Worm (Caenorhabditis elegans) whole organism, mixed stage, embryonic: Measurements from ENCODE around the gene F46C3.6.
A peak's percentile ranks its signal among the peaks of the same experiment; 100 is the strongest.

ENCODE experiments used
- M03D4.4 ChIP-seq: sonication (generic microtip); optimal IDR thresholded peaks from 2 replicates; lab custom pipeline; 2017; ENCODE audit warnings: mild to moderate bottlenecking, missing genetic modification characterization, missing compliant biosample characterization
- bed-3 ChIP-seq: fragments of 200-800 bp; sonication (Bioruptor generic); optimal IDR thresholded peaks from 3 replicates; lab custom pipeline; 2018; ENCODE audit warnings: mild to moderate bottlenecking, missing genetic modification characterization, moderate library complexity, missing compliant biosample characterization
- blmp-1 ChIP-seq: fragments of 150-350 bp; optimal IDR thresholded peaks from 2 replicates; lab custom pipeline; 2014; ENCODE audit warnings: missing biosample characterization, missing genetic modification characterization
- ceh-39 ChIP-seq: fragments of 150-350 bp; optimal IDR thresholded peaks from 2 replicates; lab custom pipeline; 2014; ENCODE audit warnings: missing biosample characterization, missing genetic modification characterization
- ceh-43 ChIP-seq: fragments of 200-800 bp; sonication (Bioruptor generic); optimal IDR thresholded peaks from 2 replicates; lab custom pipeline; 2018; ENCODE audit warnings: mild to moderate bottlenecking, missing genetic modification characterization, moderate library complexity, missing compliant biosample characterization
- ceh-83 ChIP-seq: fragments of 200-800 bp; sonication (Bioruptor generic); optimal IDR thresholded peaks from 2 replicates; lab custom pipeline; 2018; ENCODE audit warnings: mild to moderate bottlenecking, missing genetic modification characterization, missing compliant biosample characterization
- ces-1 ChIP-seq: fragments of 150-350 bp; optimal IDR thresholded peaks from 2 replicates; lab custom pipeline; 2014; ENCODE audit warnings: missing biosample characterization, missing genetic modification reagents, missing genetic modification characterization
- cnd-1 ChIP-seq: fragments of 200-800 bp; sonication (Bioruptor generic); optimal IDR thresholded peaks from 2 replicates; lab custom pipeline; 2018; ENCODE audit warnings: mild to moderate bottlenecking, missing genetic modification characterization, missing compliant biosample characterization
- drap-1 ChIP-seq: fragments of 200-800 bp; sonication (Bioruptor generic); optimal IDR thresholded peaks from 3 replicates; lab custom pipeline; 2018; ENCODE audit warnings: mild to moderate bottlenecking, missing genetic modification characterization, missing compliant biosample characterization
- elt-1 ChIP-seq: sonication (generic microtip); optimal IDR thresholded peaks from 2 replicates; lab custom pipeline; 2017; ENCODE audit warnings: missing genetic modification characterization, mild to moderate bottlenecking, missing compliant biosample characterization, antibody characterized with exemption, moderate library complexity, borderline replicate concordance; ENCODE audit not compliant: insufficient read depth
- elt-3 ChIP-seq: fragments of 150-350 bp; optimal IDR thresholded peaks from 2 replicates; lab custom pipeline; 2014; ENCODE audit warnings: missing biosample characterization, missing genetic modification characterization
- flh-1 ChIP-seq: fragments of 200-800 bp; sonication (Bioruptor generic); optimal IDR thresholded peaks from 2 replicates; lab custom pipeline; 2018; ENCODE audit warnings: mild to moderate bottlenecking, missing genetic modification characterization, moderate library complexity, missing compliant biosample characterization
- hlh-1 ChIP-seq: fragments of 150-350 bp; optimal IDR thresholded peaks from 2 replicates; lab custom pipeline; 2014; ENCODE audit warnings: missing biosample characterization, missing genetic modification reagents, missing genetic modification characterization
- lsy-2 ChIP-seq: fragments of 150-350 bp; optimal IDR thresholded peaks from 2 replicates; lab custom pipeline; 2014; ENCODE audit warnings: missing biosample characterization, missing genetic modification characterization
- mab-5 ChIP-seq: fragments of 150-350 bp; optimal IDR thresholded peaks from 2 replicates; lab custom pipeline; 2014; ENCODE audit warnings: missing biosample characterization, missing genetic modification characterization
- mls-2 ChIP-seq: sonication (generic microtip); optimal IDR thresholded peaks from 2 replicates; lab custom pipeline; 2016; ENCODE audit warnings: mild to moderate bottlenecking, missing genetic modification characterization, moderate library complexity, missing compliant biosample characterization
- nhr-12 ChIP-seq: fragments of 150-350 bp; optimal IDR thresholded peaks from 2 replicates; lab custom pipeline; 2014; ENCODE audit warnings: missing biosample characterization, missing genetic modification characterization
- nhr-2 ChIP-seq: fragments of 150-350 bp; optimal IDR thresholded peaks from 2 replicates; lab custom pipeline; 2014; ENCODE audit warnings: missing biosample characterization, missing genetic modification characterization
- nhr-237 ChIP-seq: fragments of 150-350 bp; optimal IDR thresholded peaks from 2 replicates; lab custom pipeline; 2014; ENCODE audit warnings: missing biosample characterization, missing genetic modification characterization
- nhr-28 ChIP-seq: fragments of 150-350 bp; optimal IDR thresholded peaks from 2 replicates; lab custom pipeline; 2014; ENCODE audit warnings: missing biosample characterization, missing genetic modification characterization
- pha-4 ChIP-seq: fragments of 150-350 bp; optimal IDR thresholded peaks from 2 replicates; lab custom pipeline; 2018; ENCODE audit warnings: missing biosample characterization, missing genetic modification reagents, missing genetic modification characterization
- sem-2 ChIP-seq: fragments of 200-800 bp; sonication (Bioruptor generic); optimal IDR thresholded peaks from 2 replicates; lab custom pipeline; 2018; ENCODE audit warnings: mild to moderate bottlenecking, missing genetic modification characterization, missing compliant biosample characterization
- snpc-4 ChIP-seq: fragments of 150-350 bp; optimal IDR thresholded peaks from 2 replicates; lab custom pipeline; 2014; ENCODE audit warnings: missing biosample characterization, missing genetic modification characterization
- sptf-1 ChIP-seq: sonication (generic microtip); optimal IDR thresholded peaks from 2 replicates; lab custom pipeline; 2017; ENCODE audit warnings: mild to moderate bottlenecking, missing genetic modification characterization, moderate library complexity, missing compliant biosample characterization
- unc-120 ChIP-seq: sonication (generic microtip); optimal IDR thresholded peaks from 2 replicates; lab custom pipeline; 2017; ENCODE audit warnings: missing genetic modification characterization, missing compliant biosample characterization; ENCODE audit not compliant: poor library complexity, severe bottlenecking
- unc-39 ChIP-seq: fragments of 150-350 bp; optimal IDR thresholded peaks from 2 replicates; lab custom pipeline; 2014; ENCODE audit warnings: missing biosample characterization, missing genetic modification characterization
- unc-62 ChIP-seq: fragments of 150-350 bp; optimal IDR thresholded peaks from 2 replicates; lab custom pipeline; 2014; ENCODE audit warnings: missing biosample characterization, missing genetic modification reagents, missing genetic modification characterization
- zip-8 ChIP-seq: fragments of 150-350 bp; optimal IDR thresholded peaks from 2 replicates; lab custom pipeline; 2014; ENCODE audit warnings: missing biosample characterization, missing genetic modification characterization

F46C3.6 gene

ce11 chrX:11383359-11383758 is 36.5 kb downstream of the F46C3.6 start:
- TF ChIP-seq ces-1 (GFP tag; lab: Kevin White, UChicago), result peak; percentile 38
- TF ChIP-seq ceh-83, result no peak

DNA sequence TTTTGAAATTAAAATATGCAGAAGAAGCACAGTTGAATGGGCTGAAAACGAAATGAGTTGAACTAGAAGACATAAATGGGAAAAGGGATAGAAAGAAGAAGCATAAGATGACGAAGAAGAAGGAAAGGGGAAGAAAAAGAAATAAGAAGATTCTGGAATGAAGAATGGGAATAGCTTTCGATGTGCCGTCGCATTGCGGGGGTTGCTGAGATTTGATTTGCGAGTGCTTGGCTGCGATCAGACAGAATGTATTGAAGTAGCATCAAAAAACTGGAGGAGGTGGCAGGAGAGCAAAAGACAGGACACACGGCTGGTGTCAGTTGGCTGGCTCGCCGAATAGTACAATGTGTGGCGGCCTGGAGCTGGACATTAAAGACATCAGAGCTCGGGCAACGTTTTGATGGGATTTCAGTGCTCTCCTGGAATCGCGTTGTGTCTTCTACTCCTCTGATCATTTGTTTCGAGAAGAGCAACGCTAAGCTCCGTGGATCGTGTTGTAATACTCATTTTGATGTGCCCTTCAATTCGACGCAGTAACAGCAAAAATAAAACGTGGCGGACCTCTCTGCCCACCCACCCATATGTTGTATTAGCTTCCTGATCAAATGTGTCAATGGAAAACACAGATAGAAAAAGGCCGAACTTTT is 40.6 kb downstream of the F46C3.6 start:
- TF ChIP-seq drap-1 (GFP tag; lab: Kevin White, UChicago), result no peak
- TF ChIP-seq hlh-1 (tag; lab: Kevin White, UChicago), result peak; percentile 85
- TF ChIP-seq pha-4, result no peak
- no peak for TF ChIP-seq sem-2 (GFP tag; lab: Kevin White, UChicago)
- peak; percentile 63 for TF ChIP-seq unc-62 (GFP tag; lab: Kevin White, UChicago)
- TF ChIP-seq M03D4.4, result peak; percentile 7
- TF ChIP-seq mab-5 (tag; lab: Kevin White, UChicago), result no peak
- no peak for TF ChIP-seq ceh-39 (tag; lab: Kevin White, UChicago)
- TF ChIP-seq nhr-2 (tag; lab: Kevin White, UChicago), result no peak
- no peak for TF ChIP-seq nhr-12 (tag; lab: Kevin White, UChicago)
- no peak for TF ChIP-seq elt-1 (tag; lab: Kevin White, UChicago)
- TF ChIP-seq sptf-1 (tag; lab: Kevin White, UChicago), result peak; percentile 20
- TF ChIP-seq cnd-1 (tag; lab: Kevin White, UChicago), result no peak
- no peak for TF ChIP-seq ceh-83
- TF ChIP-seq nhr-28 (tag; lab: Kevin White, UChicago), result no peak
- TF ChIP-seq flh-1, result no peak
- TF ChIP-seq ceh-43 (GFP tag; lab: Kevin White, UChicago), result no peak
- no peak for TF ChIP-seq elt-3 (tag; lab: Kevin White, UChicago)
- peak; percentile 92 for TF ChIP-seq unc-120 (tag; lab: Kevin White, UChicago)
- TF ChIP-seq snpc-4, result no peak
- TF ChIP-seq nhr-237 (tag; lab: Kevin White, UChicago), result no peak
- peak; percentile 73 for TF ChIP-seq ces-1 (GFP tag; lab: Kevin White, UChicago)
- TF ChIP-seq lsy-2, result no peak
- no peak for TF ChIP-seq bed-3 (GFP tag; lab: Kevin White, UChicago)
- TF ChIP-seq, all 35 proteins: peak for 6

ce11 chrX:11377370-11377769 is 42.5 kb downstream of the F46C3.6 start, which contains the start of gene tni-1:
tni-1 (minus strand) TSS chrX:11377470.
- no peak for TF ChIP-seq unc-39 (tag; lab: Kevin White, UChicago)
- TF ChIP-seq ces-1 (GFP tag; lab: Kevin White, UChicago), result no peak
- TF ChIP-seq, all 35 proteins: peak for 0

DNA sequence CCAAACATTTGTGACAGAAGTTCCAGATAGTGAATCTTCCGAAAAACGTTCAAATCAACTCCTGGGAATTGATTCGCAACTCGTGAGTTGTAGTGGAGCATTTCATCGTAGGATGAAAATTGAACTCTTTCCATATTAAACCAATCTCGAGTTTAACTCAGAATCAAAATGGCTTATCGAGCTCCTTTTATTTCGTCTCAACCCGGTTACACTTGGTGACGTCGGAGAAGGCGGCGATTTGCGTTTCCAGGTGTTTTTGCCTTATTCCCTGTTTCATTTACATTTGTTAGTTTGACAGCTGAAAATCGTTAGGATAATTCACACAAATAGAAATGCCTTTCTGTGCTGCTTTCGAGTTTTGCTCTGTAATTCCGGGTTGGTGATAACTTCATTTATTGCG is 44.4 kb downstream of the F46C3.6 start, which contains the start of gene F42E11.3:
Gene F42E11.3, minus strand, starts transcription at position 101 of the 400 bp plus-strand sequence.
- peak; percentile 2 for TF ChIP-seq sptf-1 (tag; lab: Kevin White, UChicago)
- no peak for TF ChIP-seq blmp-1
- no peak for TF ChIP-seq zip-8 (tag; lab: Kevin White, UChicago)

DNA sequence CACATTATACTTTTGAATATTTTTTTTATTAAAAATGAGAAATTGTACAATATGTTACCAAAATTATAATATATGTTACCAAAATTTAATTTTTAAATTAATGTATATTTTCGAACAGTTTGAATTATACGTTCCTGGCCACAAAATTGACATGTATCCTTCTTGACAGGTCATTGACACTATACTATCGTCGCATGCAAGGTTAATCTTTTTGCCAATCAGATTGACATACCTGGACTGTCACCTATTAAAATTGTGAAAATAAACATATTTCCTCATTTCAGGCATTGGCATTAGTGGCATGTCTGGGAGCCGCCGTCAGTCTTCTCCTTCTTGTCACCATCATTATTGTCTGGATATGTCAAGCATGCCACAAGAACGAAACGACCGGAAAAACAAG is 49.8 kb downstream of the F46C3.6 start:
- TF ChIP-seq mls-2 (tag; lab: Kevin White, UChicago), result no peak
- TF ChIP-seq unc-62 (GFP tag; lab: Kevin White, UChicago), result peak; percentile 29
- peak; percentile 68 for TF ChIP-seq nhr-2 (tag; lab: Kevin White, UChicago)
